Fruit fly (Drosophila melanogaster) whole organism, embryonic: ENCODE data around the gene CG11791.

Experiments
- Adf1 ChIP-seq: fragments of 200-800 bp; sonication (Bioruptor generic); IDR thresholded peaks from 2 replicates; pipeline ENCODE4 v1.3.6; 2022; ENCODE audit warnings: missing biosample characterization, missing genetic modification characterization
- BEAF-32 ChIP-seq: fragments of 200-800 bp; sonication (Bioruptor generic); optimal IDR thresholded peaks from 3 replicates; lab custom pipeline; 2017; ENCODE audit warnings: missing biosample characterization, missing genetic modification characterization, mild to moderate bottlenecking, moderate library complexity, missing genetic modification reagents
- Bdp1 ChIP-seq: fragments of 200-800 bp; sonication (Bioruptor generic); optimal IDR thresholded peaks from 3 replicates; lab custom pipeline; 2016; ENCODE audit warnings: missing biosample characterization, missing genetic modification characterization
- Blimp-1 ChIP-seq: fragments of 200-800 bp; sonication (Bioruptor generic); optimal IDR thresholded peaks from 3 replicates; lab custom pipeline; 2018; ENCODE audit warnings: missing biosample characterization, missing genetic modification characterization, mild to moderate bottlenecking, moderate library complexity, missing genetic modification reagents
- CG10147 ChIP-seq: fragments of 200-800 bp; sonication (Bioruptor generic); optimal IDR thresholded peaks from 2 replicates; lab custom pipeline; 2019; ENCODE audit warnings: missing biosample characterization, mild to moderate bottlenecking, missing genetic modification characterization, moderate library complexity
- CG10565 ChIP-seq: fragments of 200-800 bp; sonication (Bioruptor generic); optimal IDR thresholded peaks from 3 replicates; lab custom pipeline; 2016; ENCODE audit warnings: missing biosample characterization, mild to moderate bottlenecking, missing genetic modification characterization
- CG11696 ChIP-seq: fragments of 200-800 bp; sonication (Bioruptor generic); IDR thresholded peaks from 2 replicates; pipeline ENCODE4 v1.3.6; 2022; ENCODE audit warnings: missing biosample characterization, missing genetic modification characterization
- CG12236 ChIP-seq: fragments of 200-800 bp; sonication (Bioruptor generic); optimal IDR thresholded peaks from 2 replicates; lab custom pipeline; 2016; ENCODE audit warnings: missing biosample characterization, missing genetic modification characterization
- CG12744 ChIP-seq: fragments of 200-800 bp; sonication (Bioruptor generic); optimal IDR thresholded peaks from 2 replicates; lab custom pipeline; 2016; ENCODE audit warnings: missing biosample characterization, missing genetic modification characterization
- CG13287 ChIP-seq: fragments of 200-800 bp; sonication (Bioruptor generic); IDR thresholded peaks from 2 replicates; pipeline ENCODE4 v1.3.6; 2022; ENCODE audit warnings: missing biosample characterization, missing genetic modification characterization; ENCODE audit not compliant: partially characterized antibody
- CG16813 ChIP-seq: fragments of 200-800 bp; sonication (Bioruptor generic); IDR thresholded peaks from 3 replicates; pipeline ENCODE4 v1.3.6; 2022; ENCODE audit warnings: missing biosample characterization, missing genetic modification characterization; ENCODE audit not compliant: partially characterized antibody
- CG17328 ChIP-seq: fragments of 200-800 bp; sonication (Bioruptor generic); IDR thresholded peaks from 2 replicates; pipeline ENCODE4 v1.3.6; 2022; ENCODE audit warnings: missing biosample characterization, missing genetic modification characterization
- CG1792 ChIP-seq: fragments of 200-800 bp; sonication (Bioruptor generic); optimal IDR thresholded peaks from 2 replicates; lab custom pipeline; 2016; ENCODE audit warnings: missing biosample characterization, missing genetic modification characterization
- CG2116 ChIP-seq: fragments of 200-800 bp; sonication (Bioruptor generic); optimal IDR thresholded peaks from 3 replicates; lab custom pipeline; 2018; ENCODE audit warnings: missing biosample characterization, mild to moderate bottlenecking, missing genetic modification characterization
- CG2120 ChIP-seq: fragments of 200-800 bp; sonication (Bioruptor generic); optimal IDR thresholded peaks from 3 replicates; lab custom pipeline; 2016; ENCODE audit warnings: missing biosample characterization, missing genetic modification characterization
- CG2678 ChIP-seq: fragments of 200-800 bp; sonication (Bioruptor generic); optimal IDR thresholded peaks from 3 replicates; lab custom pipeline; 2019; ENCODE audit warnings: missing biosample characterization, mild to moderate bottlenecking, missing genetic modification characterization, moderate library complexity
- CG30431 ChIP-seq: fragments of 200-800 bp; sonication (Bioruptor generic); optimal IDR thresholded peaks from 2 replicates; lab custom pipeline; 2017; ENCODE audit warnings: missing biosample characterization, missing genetic modification characterization
- CG34422 ChIP-seq: fragments of 200-800 bp; sonication (Bioruptor generic); IDR thresholded peaks from 3 replicates; pipeline ENCODE4 v1.3.6; 2022; ENCODE audit warnings: missing biosample characterization, missing genetic modification characterization
- CG4360 ChIP-seq: fragments of 200-800 bp; sonication (Bioruptor generic); IDR thresholded peaks from 2 replicates; pipeline ENCODE4 v1.3.6; 2022; ENCODE audit warnings: missing biosample characterization, missing genetic modification characterization
- CG5180 ChIP-seq: fragments of 200-800 bp; sonication (Bioruptor generic); optimal IDR thresholded peaks from 3 replicates; lab custom pipeline; 2017; ENCODE audit warnings: missing biosample characterization, missing genetic modification characterization, mild to moderate bottlenecking, moderate library complexity, missing genetic modification reagents
- CG7357 ChIP-seq: fragments of 200-800 bp; sonication (Bioruptor generic); IDR thresholded peaks from 3 replicates; pipeline ENCODE4 v1.3.6; 2022; ENCODE audit warnings: missing biosample characterization, missing genetic modification characterization
- CG7556 ChIP-seq: fragments of 200-800 bp; sonication (Bioruptor generic); optimal IDR thresholded peaks from 2 replicates; lab custom pipeline; 2017; ENCODE audit warnings: missing biosample characterization, mild to moderate bottlenecking, missing genetic modification characterization
- CG8478 ChIP-seq: fragments of >200 bp; optimal IDR thresholded peaks from 2 replicates; lab custom pipeline; 2018
- CG9609 ChIP-seq: fragments of 200-800 bp; sonication (Bioruptor generic); optimal IDR thresholded peaks from 3 replicates; lab custom pipeline; 2016; ENCODE audit warnings: missing biosample characterization, missing genetic modification characterization
- CrebB ChIP-seq: fragments of 200-800 bp; sonication (Bioruptor generic); optimal IDR thresholded peaks from 3 replicates; lab custom pipeline; 2018; ENCODE audit warnings: missing biosample characterization, mild to moderate bottlenecking, missing genetic modification characterization
- Dek ChIP-seq: fragments of 200-800 bp; sonication (Bioruptor generic); optimal IDR thresholded peaks from 3 replicates; lab custom pipeline; 2019; ENCODE audit warnings: missing biosample characterization, mild to moderate bottlenecking, missing genetic modification characterization, moderate library complexity
- Ets97D ChIP-seq: fragments of 200-800 bp; sonication (Bioruptor generic); optimal IDR thresholded peaks from 3 replicates; lab custom pipeline; 2016; ENCODE audit warnings: missing biosample characterization, missing genetic modification characterization
- Fer3 ChIP-seq: fragments of 200-800 bp; sonication (Bioruptor generic); optimal IDR thresholded peaks from 2 replicates; lab custom pipeline; 2018; ENCODE audit warnings: missing biosample characterization, mild to moderate bottlenecking, missing genetic modification characterization, moderate library complexity
- HLH54F ChIP-seq: fragments of 200-800 bp; sonication (Bioruptor generic); optimal IDR thresholded peaks from 3 replicates; lab custom pipeline; 2016; ENCODE audit warnings: missing biosample characterization, missing genetic modification characterization
- Hmr ChIP-seq: fragments of 200-800 bp; sonication (Bioruptor generic); optimal IDR thresholded peaks from 3 replicates; lab custom pipeline; 2017; ENCODE audit warnings: mild to moderate bottlenecking, missing biosample characterization, missing genetic modification reagents, missing genetic modification characterization
- Lim3 ChIP-seq: fragments of 200-800 bp; sonication (Bioruptor generic); IDR thresholded peaks from 2 replicates; pipeline ENCODE4 v1.3.6; 2022; ENCODE audit warnings: missing biosample characterization, missing genetic modification characterization
- NK7.1 ChIP-seq: fragments of 200-800 bp; sonication (Bioruptor generic); optimal IDR thresholded peaks from 3 replicates; lab custom pipeline; 2016; ENCODE audit warnings: missing biosample characterization, missing genetic modification characterization
- NfI ChIP-seq: fragments of 200-800 bp; sonication (Bioruptor generic); optimal IDR thresholded peaks from 3 replicates; lab custom pipeline; 2018; ENCODE audit warnings: missing biosample characterization, mild to moderate bottlenecking, missing genetic modification characterization, moderate library complexity
- PHDP ChIP-seq: fragments of 200-800 bp; sonication (Bioruptor generic); optimal IDR thresholded peaks from 3 replicates; lab custom pipeline; 2018; ENCODE audit warnings: missing biosample characterization, mild to moderate bottlenecking, missing genetic modification characterization, moderate library complexity
- Stat92E ChIP-seq, 3 experiments: fragments of >200 bp in 2 of 3; fragments of 200-800 bp in 1 of 3; sonication (Bioruptor generic) in 1 of 3; optimal IDR thresholded peaks; 2 replicates each; lab custom pipeline; 2017 to 2019; ENCODE audit warnings: missing biosample characterization in 3 of 3, missing genetic modification characterization in 3 of 3, mild to moderate bottlenecking in 1 of 3, moderate library complexity in 1 of 3
- Trl ChIP-seq, 3 experiments: fragments of >200 bp in 2 of 3; fragments of 200-800 bp in 1 of 3; sonication (Bioruptor generic) in 1 of 3; optimal IDR thresholded peaks; 2 replicates in 1 of 3; 3 replicates in 2 of 3; lab custom pipeline; 2016 to 2017; ENCODE audit warnings: missing biosample characterization in 1 of 3, missing genetic modification characterization in 1 of 3
- YL-1 ChIP-seq: fragments of 200-800 bp; sonication (Bioruptor generic); optimal IDR thresholded peaks from 3 replicates; lab custom pipeline; 2017; ENCODE audit warnings: missing biosample characterization, mild to moderate bottlenecking, missing genetic modification characterization
- aop ChIP-seq: fragments of 200-800 bp; sonication (Bioruptor generic); IDR thresholded peaks from 2 replicates; pipeline ENCODE4 v1.3.6; 2022; ENCODE audit warnings: missing biosample characterization, missing genetic modification characterization
- ara ChIP-seq: fragments of 200-800 bp; sonication (Bioruptor generic); IDR thresholded peaks from 2 replicates; pipeline ENCODE4 v1.3.6; 2022; ENCODE audit warnings: missing biosample characterization, missing genetic modification characterization
- cas ChIP-seq: fragments of 200-800 bp; sonication (Bioruptor generic); IDR thresholded peaks from 2 replicates; pipeline ENCODE4 v1.3.6; 2022; ENCODE audit warnings: missing biosample characterization, missing genetic modification characterization
- cato ChIP-seq: fragments of 200-800 bp; sonication (Bioruptor generic); optimal IDR thresholded peaks from 2 replicates; lab custom pipeline; 2016; ENCODE audit warnings: missing biosample characterization, missing genetic modification characterization, borderline replicate concordance
- dan ChIP-seq: fragments of 200-800 bp; sonication (Bioruptor generic); IDR thresholded peaks from 2 replicates; pipeline ENCODE4 v1.3.6; 2022; ENCODE audit warnings: missing biosample characterization, missing genetic modification characterization
- gsb-n ChIP-seq: fragments of 200-800 bp; sonication (Bioruptor generic); optimal IDR thresholded peaks from 3 replicates; lab custom pipeline; 2018; ENCODE audit warnings: missing biosample characterization, mild to moderate bottlenecking, missing genetic modification characterization
- ham ChIP-seq: fragments of 200-800 bp; sonication (Bioruptor generic); IDR thresholded peaks from 2 replicates; pipeline ENCODE4 v1.3.6; 2022; ENCODE audit warnings: missing biosample characterization, missing genetic modification characterization
- jumu ChIP-seq: fragments of 200-800 bp; sonication (Bioruptor generic); optimal IDR thresholded peaks from 3 replicates; lab custom pipeline; 2016; ENCODE audit warnings: missing biosample characterization, missing genetic modification characterization
- mld ChIP-seq: fragments of 200-800 bp; sonication (Bioruptor generic); IDR thresholded peaks from 3 replicates; pipeline ENCODE4 v1.3.6; 2022; ENCODE audit warnings: missing biosample characterization, missing genetic modification characterization; ENCODE audit not compliant: partially characterized antibody
- odd ChIP-seq: fragments of 200-800 bp; sonication (Bioruptor generic); optimal IDR thresholded peaks from 2 replicates; lab custom pipeline; 2017; ENCODE audit warnings: missing biosample characterization, mild to moderate bottlenecking, missing genetic modification characterization
- phol ChIP-seq: fragments of 200-800 bp; sonication (Bioruptor generic); optimal IDR thresholded peaks from 3 replicates; lab custom pipeline; 2018; ENCODE audit warnings: missing biosample characterization, mild to moderate bottlenecking, missing genetic modification characterization, moderate library complexity

CG11791 gene

dm6 chr3R:25064907-25065841 is 15.8 kb downstream of the CG11791 start, which contains the start of the genes veli and PQBP1:
TSS of gene veli (minus strand) at chr3R:25065591.
TSS of gene PQBP1 (plus strand) at chr3R:25065791.
- TF ChIP-seq CG8478 (lab: Kevin White, UChicago) (no peak), CG9609 (GFP tag; lab: Kevin White, UChicago) (no peak), mld (GFP tag; lab: Robert Waterston, UW) (peak; percentile 12; the same call in 1 of the 3 replicates), dan (GFP tag; lab: Robert Waterston, UW) (no peak), NfI (GFP tag; lab: Kevin White, UChicago) (no peak), cato (GFP tag; lab: Kevin White, UChicago) (no peak), CG13287 (GFP tag; lab: Robert Waterston, UW) (peak; percentile 30; the same call in 1 of the 2 replicates), phol (tag; lab: Kevin White, UChicago) (peak; percentile 3), CrebB (no peak), CG17328 (no peak), NK7.1 (GFP tag; lab: Kevin White, UChicago) (no peak), CG1792 (GFP tag; lab: Kevin White, UChicago) (no peak), Bdp1 (GFP tag; lab: Kevin White, UChicago) (no peak), CG7357 (no peak), CG34422 (GFP tag; lab: Robert Waterston, UW) (peak; percentile 6; the same call in 1 of the 3 replicates), CG2120 (no peak), CG7556 (GFP tag; lab: Kevin White, UChicago) (no peak), Blimp-1 (no peak), Adf1 (GFP tag; lab: Robert Waterston, UW) (no peak), CG12744 (GFP tag; lab: Kevin White, UChicago) (no peak), Ets97D (no peak), CG4360 (GFP tag; lab: Robert Waterston, UW) (no peak), ara (GFP tag; lab: Robert Waterston, UW) (no peak), HLH54F (GFP tag; lab: Kevin White, UChicago) (no peak), Trl (optimal IDR thresholded peaks at IDR 0.05; lab: Kevin White, UChicago) (no peak), Trl (GFP tag; optimal IDR thresholded peaks at IDR 0.05; lab: Kevin White, UChicago) (no peak), Dek (no peak), CG10147 (no peak), Hmr (GFP tag; lab: Kevin White, UChicago) (no peak), BEAF-32 (GFP tag; lab: Kevin White, UChicago) (peak; percentile 4), YL-1 (peak; percentile 12), aop (GFP tag; lab: Robert Waterston, UW) (no peak), cas (no peak), jumu (GFP tag; lab: Kevin White, UChicago) (no peak), Lim3 (no peak), CG11696 (GFP tag; lab: Robert Waterston, UW) (no peak), PHDP (tag; lab: Kevin White, UChicago) (peak; percentile 37), CG12236 (GFP tag; lab: Kevin White, UChicago) (no peak), Stat92E (GFP tag; optimal IDR thresholded peaks at IDR 0.05; lab: Kevin White, UChicago) (no peak), CG2116 (GFP tag; lab: Kevin White, UChicago) (peak; percentile 50), CG10565 (GFP tag; lab: Kevin White, UChicago) (no peak), CG5180 (no peak), CG16813 (no peak), Fer3 (tag; lab: Kevin White, UChicago) (no peak), gsb-n (tag; lab: Kevin White, UChicago) (no peak), odd (GFP tag; lab: Kevin White, UChicago) (no peak), CG30431 (GFP tag; lab: Kevin White, UChicago) (no peak), CG2678 (no peak), ham (GFP tag; lab: Robert Waterston, UW) (no peak)
